Fruit fly (Drosophila melanogaster): Measurements from ENCODE around the gene mRpL46.
A peak's percentile ranks its signal among the peaks of the same experiment; 100 is the strongest.

The mRpL46 gene

dm6 chr3L:1798649-1799048, 21.4 kb downstream of the mRpL46 start, which contains the start of gene Patj:
TSS of gene Patj (plus strand) at chr3L:1798803.
- no peak for TF ChIP-seq noc (tag; optimal IDR thresholded peaks at IDR 0.05)

DNA sequence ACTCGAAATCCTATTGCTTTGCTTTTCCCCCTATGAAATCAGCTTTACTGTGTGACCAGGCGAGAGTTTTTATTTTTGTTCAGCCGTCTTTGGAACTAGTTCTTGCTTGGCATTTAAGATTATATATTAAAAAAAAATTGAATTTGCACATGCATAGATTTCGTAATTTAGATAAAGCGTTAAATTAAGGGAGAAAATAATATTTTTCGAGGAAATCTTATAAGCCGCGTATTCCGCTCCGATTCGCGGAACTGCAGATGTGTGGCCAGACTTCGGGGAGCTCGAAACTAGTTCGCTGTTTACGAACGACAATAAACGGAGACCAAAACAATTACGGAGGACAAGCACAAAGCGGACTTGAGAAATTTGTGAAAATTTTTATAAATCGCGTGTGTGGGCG, 25.6 kb downstream of the mRpL46 start, which contains the start of the genes JTBR and CG42676:
JTBR (minus strand) TSS at position 55 of the 400 bp plus-strand sequence.
CG42676 (plus strand) TSS at position 306 of the 400 bp plus-strand sequence.
- TF ChIP-seq noc (tag; optimal IDR thresholded peaks at IDR 0.05): no peak

dm6 chr3L:1808631-1809030, 31.4 kb downstream of the mRpL46 start:
- peak; percentile 42 for TF ChIP-seq noc (tag; optimal IDR thresholded peaks at IDR 0.05)

- TF ChIP-seq noc (tag; optimal IDR thresholded peaks at IDR 0.05): no peak
Measured at dm6 chr3L:1810288-1810687, 33.0 kb downstream of the mRpL46 start, which contains the start of gene GV1. TSS of gene GV1 (plus strand) at chr3L:1810588.

DNA sequence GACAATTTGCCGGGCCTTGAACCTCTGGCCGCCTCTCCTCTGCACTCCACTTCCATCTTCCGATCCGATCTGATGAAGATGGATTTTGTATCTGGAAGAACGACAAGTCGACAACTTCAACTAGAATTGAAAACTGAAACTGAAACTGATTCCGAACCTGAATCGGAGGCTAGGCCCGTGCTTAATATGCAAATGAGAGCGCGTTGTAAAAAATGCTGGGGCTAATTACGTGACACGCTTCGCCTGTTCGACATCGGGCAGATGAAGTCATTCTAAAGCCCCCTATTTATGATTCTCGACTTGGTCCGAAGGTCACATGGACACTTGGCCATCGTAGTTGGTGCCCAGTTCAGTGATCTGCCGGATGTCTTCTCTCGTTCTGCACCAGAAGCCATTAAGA, 39.4 kb downstream of the mRpL46 start:
- no peak for TF ChIP-seq noc (tag; optimal IDR thresholded peaks at IDR 0.05)

DNA sequence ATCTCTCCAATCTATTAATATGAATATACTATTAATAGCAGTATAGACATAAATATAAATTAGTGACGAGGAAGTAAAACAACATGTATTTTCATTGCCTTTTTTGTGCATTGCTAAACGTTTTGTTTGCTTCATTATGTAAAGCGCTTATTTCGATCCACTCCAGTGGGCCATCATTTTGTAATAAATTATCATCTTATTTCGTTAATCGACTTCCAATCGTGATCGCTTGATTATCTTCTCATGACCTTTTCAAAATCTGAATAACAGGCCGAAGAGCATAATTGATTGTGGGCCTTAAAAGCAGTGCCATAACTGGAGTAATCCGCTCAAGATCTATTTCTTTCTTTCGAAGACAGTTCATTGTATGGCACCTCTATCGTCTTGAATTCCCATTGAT, 40.2 kb downstream of the mRpL46 start:
- no peak for TF ChIP-seq noc (tag; optimal IDR thresholded peaks at IDR 0.05)

- no peak for TF ChIP-seq noc (tag; optimal IDR thresholded peaks at IDR 0.05)
Measured at dm6 chr3L:1818834-1819233, 41.6 kb downstream of the mRpL46 start.

- TF ChIP-seq noc (tag; optimal IDR thresholded peaks at IDR 0.05): no peak
Measured at dm6 chr3L:1821140-1821539, 43.9 kb downstream of the mRpL46 start.

DNA sequence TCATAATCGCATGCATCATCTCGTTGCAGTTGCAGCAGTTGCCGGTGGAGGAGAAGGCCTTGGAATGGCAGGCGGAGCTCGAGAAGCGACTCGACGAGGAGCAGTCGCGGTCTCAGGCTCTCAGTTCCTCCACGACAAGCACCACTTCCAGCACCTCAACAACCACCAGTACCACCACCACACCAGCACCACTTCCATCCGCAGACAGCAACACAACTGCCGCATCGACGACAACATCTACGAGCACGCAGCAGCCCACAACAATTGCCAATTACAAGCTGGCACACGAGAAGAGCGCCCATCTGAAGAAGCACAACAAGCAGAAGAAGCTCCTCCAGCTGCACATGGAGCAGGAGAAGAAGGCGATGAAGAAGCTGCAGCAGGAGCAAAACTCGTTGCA, 45.1 kb downstream of the mRpL46 start:
- no peak for TF ChIP-seq noc (tag; optimal IDR thresholded peaks at IDR 0.05)
